Worm (Caenorhabditis elegans): ENCODE data around the gene F31F6.2.

F31F6.2 gene

ce11 chrX:14853712-14854217, 17.9 kb downstream of the F31F6.2 start, which contains the start of the genes C27C12.1 and C27C12.4:
Gene C27C12.1 (minus strand): TSS chrX:14853762.
Gene C27C12.4 (plus strand): TSS chrX:14854086.
- peak; percentile 33 for TF ChIP-seq ceh-30 (tag; optimal IDR thresholded peaks at IDR 0.05)
- peak; percentile 64 for TF ChIP-seq pros-1 (tag; optimal IDR thresholded peaks at IDR 0.05)
- TF ChIP-seq C08G9.2 (tag; optimal IDR thresholded peaks at IDR 0.05), result peak; percentile 75
- peak; percentile 62 for TF ChIP-seq pax-1 (tag; optimal IDR thresholded peaks at IDR 0.05)
- TF ChIP-seq unc-42 (tag; optimal IDR thresholded peaks at IDR 0.05), result peak; percentile 90
- peak; percentile 38 for TF ChIP-seq fax-1 (tag; optimal IDR thresholded peaks at IDR 0.05)
- no peak for TF ChIP-seq ttx-3 (tag; optimal IDR thresholded peaks at IDR 0.05)
- peak; percentile 88 for TF ChIP-seq tbx-2 (tag; optimal IDR thresholded peaks at IDR 0.05)
- TF ChIP-seq ref-2 (tag; optimal IDR thresholded peaks at IDR 0.05), result peak; percentile 82
- peak; percentile 42 for TF ChIP-seq ceh-14 (tag; optimal IDR thresholded peaks at IDR 0.05)
- TF ChIP-seq ceh-19 (GFP tag; optimal IDR thresholded peaks at IDR 0.05), result no peak
- peak; percentile 66 for TF ChIP-seq nfya-1 (tag; optimal IDR thresholded peaks at IDR 0.05)
- peak; percentile 89 for TF ChIP-seq ceh-31 (tag; optimal IDR thresholded peaks at IDR 0.05)
- peak; percentile 55 for TF ChIP-seq F13H6.1 (tag; optimal IDR thresholded peaks at IDR 0.05)
- TF ChIP-seq ceh-22 (tag; optimal IDR thresholded peaks at IDR 0.05), result no peak
- TF ChIP-seq zip-5 (tag; optimal IDR thresholded peaks at IDR 0.05), result peak; percentile 39
- TF ChIP-seq lim-6 (tag; optimal IDR thresholded peaks at IDR 0.05), result no peak
- TF ChIP-seq ama-1 (optimal IDR thresholded peaks at IDR 0.05), result no peak
- peak; percentile 40 for TF ChIP-seq hlh-8 (tag; optimal IDR thresholded peaks at IDR 0.05)
- peak; percentile 43 for TF ChIP-seq dve-1 (tag; optimal IDR thresholded peaks at IDR 0.05)
- peak; percentile 59 for TF ChIP-seq hlh-30 (tag; optimal IDR thresholded peaks at IDR 0.05; ENCODE audit: insufficient read depth)
- peak; percentile 56 for TF ChIP-seq rnt-1 (tag; optimal IDR thresholded peaks at IDR 0.05)
- peak; percentile 50 for TF ChIP-seq ceh-18 (tag; optimal IDR thresholded peaks at IDR 0.05)
- no peak for TF ChIP-seq C38D4.7 (GFP tag; optimal IDR thresholded peaks at IDR 0.05)
- TF ChIP-seq ceh-34 (tag; optimal IDR thresholded peaks at IDR 0.05), result peak; percentile 44
- TF ChIP-seq hlh-15 (tag; optimal IDR thresholded peaks at IDR 0.05), result no peak
- peak; percentile 47 for TF ChIP-seq hlh-6 (tag; optimal IDR thresholded peaks at IDR 0.05)
- TF ChIP-seq pat-9 (tag; optimal IDR thresholded peaks at IDR 0.05), result no peak
- no peak for TF ChIP-seq npax-4 (tag; optimal IDR thresholded peaks at IDR 0.05)
- TF ChIP-seq unc-3 (GFP tag; conservative IDR thresholded peaks at IDR 0.05), result no peak
- no peak for TF ChIP-seq unc-3 (tag; optimal IDR thresholded peaks at IDR 0.05)
- peak; percentile 63 for TF ChIP-seq fkh-6 (tag; optimal IDR thresholded peaks at IDR 0.05)
- peak; percentile 53 for TF ChIP-seq elt-2 (tag; optimal IDR thresholded peaks at IDR 0.05)
- TF ChIP-seq syd-9 (tag; optimal IDR thresholded peaks at IDR 0.05), result peak; percentile 30
- no peak for TF ChIP-seq pqm-1 (tag; optimal IDR thresholded peaks at IDR 0.05)
- TF ChIP-seq unc-55 (GFP tag; optimal IDR thresholded peaks at IDR 0.05), result peak; percentile 53
- TF ChIP-seq ahr-1 (tag; optimal IDR thresholded peaks at IDR 0.05), result peak; percentile 39
- peak; percentile 85 for TF ChIP-seq ceh-2 (tag; optimal IDR thresholded peaks at IDR 0.05)
- peak; percentile 81 for TF ChIP-seq ets-4 (tag; optimal IDR thresholded peaks at IDR 0.05)
- peak; percentile 76 for TF ChIP-seq sdc-2 (tag; optimal IDR thresholded peaks at IDR 0.05)
- peak; percentile 15 for TF ChIP-seq tbx-7 (tag; optimal IDR thresholded peaks at IDR 0.05)

- TF ChIP-seq pax-1 (tag; optimal IDR thresholded peaks at IDR 0.05) (no peak), ceh-34 (tag; optimal IDR thresholded peaks at IDR 0.05) (no peak), zip-5 (tag; optimal IDR thresholded peaks at IDR 0.05) (no peak), ceh-30 (tag; optimal IDR thresholded peaks at IDR 0.05) (no peak), hlh-13 (GFP tag; optimal IDR thresholded peaks at IDR 0.05) (no peak), ceh-24 (tag; optimal IDR thresholded peaks at IDR 0.05) (no peak), lim-6 (tag; optimal IDR thresholded peaks at IDR 0.05) (no peak), ceh-22 (tag; optimal IDR thresholded peaks at IDR 0.05) (no peak), tbx-7 (tag; optimal IDR thresholded peaks at IDR 0.05) (no peak), elt-4 (tag; optimal IDR thresholded peaks at IDR 0.05) (no peak)
These were observed 19.8 kb downstream of the F31F6.2 start for ce11 chrX:14851904-14852303.

Data from whole organism, late embryonic.